Fruit fly (Drosophila melanogaster) whole organism, embryonic: Measurements from ENCODE around the gene Cdc27.

Experiments
- ATbp ChIP-seq: fragments of 200-800 bp; sonication (Bioruptor generic); optimal IDR thresholded peaks from 2 replicates; lab custom pipeline; 2017; ENCODE audit warnings: missing biosample characterization, mild to moderate bottlenecking, missing genetic modification characterization, missing genetic modification reagents
- Abd-B ChIP-seq: fragments of 200-800 bp; sonication (Bioruptor generic); optimal IDR thresholded peaks from 2 replicates; lab custom pipeline; 2018; ENCODE audit warnings: missing biosample characterization, mild to moderate bottlenecking, missing genetic modification characterization, moderate library complexity
- Antp ChIP-seq: fragments of 200-800 bp; sonication (Bioruptor generic); optimal IDR thresholded peaks from 3 replicates; lab custom pipeline; 2016; ENCODE audit warnings: missing biosample characterization, missing genetic modification characterization
- Atf6 ChIP-seq: fragments of 200-800 bp; sonication (Bioruptor generic); IDR thresholded peaks from 2 replicates; pipeline ENCODE4 v1.3.6; 2022; ENCODE audit warnings: missing biosample characterization, missing genetic modification characterization
- Awh ChIP-seq: fragments of 200-800 bp; sonication (Bioruptor generic); IDR thresholded peaks from 2 replicates; pipeline ENCODE4, ENCODE4 v1.3.6; 2022; ENCODE audit warnings: missing biosample characterization, missing genetic modification characterization
- BEAF-32 ChIP-seq: fragments of 200-800 bp; sonication (Bioruptor generic); optimal IDR thresholded peaks from 3 replicates; lab custom pipeline; 2017; ENCODE audit warnings: missing biosample characterization, missing genetic modification characterization, mild to moderate bottlenecking, moderate library complexity, missing genetic modification reagents
- CG10209 ChIP-seq: fragments of 200-800 bp; sonication (Bioruptor generic); optimal IDR thresholded peaks from 3 replicates; lab custom pipeline; 2017; ENCODE audit warnings: missing biosample characterization, mild to moderate bottlenecking, missing genetic modification characterization, missing genetic modification reagents
- CG1024 ChIP-seq: fragments of 200-800 bp; sonication (Bioruptor generic); IDR thresholded peaks from 2 replicates; pipeline ENCODE4 v1.3.6; 2022; ENCODE audit warnings: missing biosample characterization, missing genetic modification characterization
- CG10267 ChIP-seq: fragments of 200-800 bp; sonication (Bioruptor generic); optimal IDR thresholded peaks from 2 replicates; lab custom pipeline; 2018; ENCODE audit warnings: missing biosample characterization, mild to moderate bottlenecking, missing genetic modification characterization, moderate library complexity
- CG10959 ChIP-seq: fragments of 200-800 bp; sonication (Bioruptor generic); IDR thresholded peaks from 2 replicates; pipeline ENCODE4 v1.3.6; 2022; ENCODE audit warnings: missing biosample characterization, missing genetic modification characterization
- CG13123 ChIP-seq: fragments of 200-800 bp; sonication (Bioruptor generic); optimal IDR thresholded peaks from 2 replicates; lab custom pipeline; 2016; ENCODE audit warnings: missing biosample characterization, missing genetic modification characterization
- CG15479 ChIP-seq: fragments of 200-800 bp; sonication (Bioruptor generic); optimal IDR thresholded peaks from 3 replicates; lab custom pipeline; 2019; ENCODE audit warnings: missing biosample characterization, mild to moderate bottlenecking, missing genetic modification characterization, moderate library complexity
- CG1603 ChIP-seq: fragments of 200-800 bp; sonication (Bioruptor generic); optimal IDR thresholded peaks from 2 replicates; lab custom pipeline; 2019; ENCODE audit warnings: missing biosample characterization, mild to moderate bottlenecking, missing genetic modification characterization, moderate library complexity
- CG18262 ChIP-seq: fragments of 200-800 bp; optimal IDR thresholded peaks from 3 replicates; lab custom pipeline; 2019; ENCODE audit warnings: missing biosample characterization, mild to moderate bottlenecking, missing genetic modification characterization, moderate library complexity
- CG31224 ChIP-seq: fragments of 200-800 bp; sonication (Bioruptor generic); IDR thresholded peaks from 2 replicates; pipeline ENCODE4 v1.3.6; 2022; ENCODE audit warnings: missing biosample characterization, missing genetic modification characterization
- CG32532 ChIP-seq: fragments of 200-800 bp; sonication (Bioruptor generic); IDR thresholded peaks from 2 replicates; pipeline ENCODE4 v1.3.6; 2022; ENCODE audit warnings: missing biosample characterization, missing genetic modification characterization
- CG32772 ChIP-seq: fragments of 200-800 bp; sonication (Bioruptor generic); IDR thresholded peaks from 2 replicates; pipeline ENCODE4 v1.3.6; 2022; ENCODE audit warnings: missing biosample characterization, missing genetic modification characterization
- CG6854 ChIP-seq: fragments of 200-800 bp; sonication (Bioruptor generic); optimal IDR thresholded peaks from 3 replicates; lab custom pipeline; 2017; ENCODE audit warnings: missing biosample characterization, mild to moderate bottlenecking, missing genetic modification characterization
- CG7987 ChIP-seq: fragments of 200-800 bp; sonication (Bioruptor generic); optimal IDR thresholded peaks from 2 replicates; lab custom pipeline; 2018; ENCODE audit warnings: missing biosample characterization, mild to moderate bottlenecking, missing genetic modification characterization, moderate library complexity
- CG9727 ChIP-seq: fragments of 200-800 bp; sonication (Bioruptor generic); optimal IDR thresholded peaks from 3 replicates; lab custom pipeline; 2017; ENCODE audit warnings: missing biosample characterization, mild to moderate bottlenecking, missing genetic modification characterization
- Dek ChIP-seq: fragments of 200-800 bp; sonication (Bioruptor generic); optimal IDR thresholded peaks from 3 replicates; lab custom pipeline; 2019; ENCODE audit warnings: missing biosample characterization, mild to moderate bottlenecking, missing genetic modification characterization, moderate library complexity
- Doc2 ChIP-seq: fragments of 200-800 bp; sonication (Bioruptor generic); IDR thresholded peaks from 2 replicates; pipeline ENCODE4 v1.3.6; 2022; ENCODE audit warnings: missing biosample characterization, missing genetic modification characterization
- Fer1 ChIP-seq: fragments of 200-800 bp; sonication (Bioruptor generic); optimal IDR thresholded peaks from 2 replicates; lab custom pipeline; 2017; ENCODE audit warnings: missing biosample characterization, mild to moderate bottlenecking, missing genetic modification characterization
- H15 ChIP-seq: fragments of 200-800 bp; sonication (Bioruptor generic); IDR thresholded peaks from 3 replicates; pipeline ENCODE4 v1.3.6; 2022; ENCODE audit warnings: missing biosample characterization, missing genetic modification characterization
- H2.0 ChIP-seq: fragments of 200-800 bp; sonication (Bioruptor generic); IDR thresholded peaks from 2 replicates; pipeline ENCODE4 v1.3.6; 2022; ENCODE audit warnings: missing biosample characterization, missing genetic modification characterization
- Jarid2 ChIP-seq: fragments of 200-800 bp; sonication (Bioruptor generic); optimal IDR thresholded peaks from 3 replicates; lab custom pipeline; 2017; ENCODE audit warnings: mild to moderate bottlenecking, missing biosample characterization, missing genetic modification reagents, missing genetic modification characterization
- Kr ChIP-seq: fragments of 200-800 bp; sonication (Bioruptor generic); optimal IDR thresholded peaks from 2 replicates; lab custom pipeline; 2017; ENCODE audit warnings: missing biosample characterization, mild to moderate bottlenecking, missing genetic modification characterization
- Pdp1 ChIP-seq, 2 experiments: fragments of 200-800 bp; sonication (Bioruptor generic); optimal IDR thresholded peaks; 3 replicates each; lab custom pipeline; 2016; ENCODE audit warnings: missing biosample characterization in 2 of 2, missing genetic modification characterization in 2 of 2, mild to moderate bottlenecking in 1 of 2, moderate library complexity in 1 of 2
- TFAM ChIP-seq: fragments of 200-800 bp; sonication (Bioruptor generic); optimal IDR thresholded peaks from 2 replicates; lab custom pipeline; 2017; ENCODE audit warnings: missing biosample characterization, missing genetic modification characterization, inconsistent platforms
- Vsx1 ChIP-seq: fragments of 200-800 bp; sonication (Bioruptor generic); optimal IDR thresholded peaks from 2 replicates; lab custom pipeline; 2017; ENCODE audit warnings: missing biosample characterization, mild to moderate bottlenecking, missing genetic modification characterization, missing genetic modification reagents
- Xbp1 ChIP-seq: fragments of 200-800 bp; sonication (Bioruptor generic); optimal IDR thresholded peaks from 3 replicates; lab custom pipeline; 2016; ENCODE audit warnings: missing biosample characterization, mild to moderate bottlenecking, missing genetic modification characterization
- YL-1 ChIP-seq: fragments of 200-800 bp; sonication (Bioruptor generic); optimal IDR thresholded peaks from 3 replicates; lab custom pipeline; 2017; ENCODE audit warnings: missing biosample characterization, mild to moderate bottlenecking, missing genetic modification characterization
- al ChIP-seq: fragments of 200-800 bp; sonication (Bioruptor generic); IDR thresholded peaks from 2 replicates; pipeline ENCODE4 v1.3.6; 2022; ENCODE audit warnings: missing biosample characterization, missing genetic modification characterization
- corto ChIP-seq: fragments of 200-800 bp; sonication (Bioruptor generic); optimal IDR thresholded peaks from 2 replicates; lab custom pipeline; 2016; ENCODE audit warnings: missing biosample characterization, mild to moderate bottlenecking, missing genetic modification characterization, moderate library complexity
- esg ChIP-seq: fragments of 200-800 bp; sonication (Bioruptor generic); conservative IDR thresholded peaks from 2 replicates; pipeline ENCODE4 v1.3.6; 2022; ENCODE audit warnings: missing biosample characterization, missing genetic modification characterization
- insv ChIP-seq, 2 experiments: fragments of 200-800 bp; sonication (Bioruptor generic); optimal IDR thresholded peaks; 3 replicates each; lab custom pipeline; 2016 to 2018; ENCODE audit warnings: missing biosample characterization in 2 of 2, missing genetic modification characterization in 2 of 2
- kay ChIP-seq: fragments of 200-800 bp; sonication (Bioruptor generic); optimal IDR thresholded peaks from 2 replicates; lab custom pipeline; 2016; ENCODE audit warnings: missing biosample characterization, missing genetic modification characterization
- kni ChIP-seq: fragments of 200-800 bp; sonication (Bioruptor generic); optimal IDR thresholded peaks from 3 replicates; lab custom pipeline; 2017; ENCODE audit warnings: mild to moderate bottlenecking, missing biosample characterization, missing genetic modification reagents, missing genetic modification characterization
- lab ChIP-seq: fragments of 200-800 bp; sonication (Bioruptor generic); optimal IDR thresholded peaks from 3 replicates; lab custom pipeline; 2017; ENCODE audit warnings: missing biosample characterization, missing genetic modification characterization, mild to moderate bottlenecking, moderate library complexity, missing genetic modification reagents
- lola ChIP-seq, 3 experiments: fragments of >200 bp in 2 of 3; fragments of 200-800 bp in 1 of 3; sonication (Bioruptor generic) in 1 of 3; optimal IDR thresholded peaks; 2 replicates each; lab custom pipeline; 2017 to 2019; ENCODE audit warnings: missing biosample characterization in 3 of 3, missing genetic modification characterization in 3 of 3, mild to moderate bottlenecking in 1 of 3, moderate library complexity in 1 of 3
- mirr ChIP-seq: fragments of 200-800 bp; sonication (Bioruptor generic); optimal IDR thresholded peaks from 3 replicates; lab custom pipeline; 2018; ENCODE audit warnings: missing biosample characterization, mild to moderate bottlenecking, missing genetic modification characterization
- mld ChIP-seq: fragments of 200-800 bp; sonication (Bioruptor generic); IDR thresholded peaks from 3 replicates; pipeline ENCODE4 v1.3.6; 2022; ENCODE audit warnings: missing biosample characterization, missing genetic modification characterization; ENCODE audit not compliant: partially characterized antibody
- nmo ChIP-seq: fragments of 200-800 bp; sonication (Bioruptor generic); optimal IDR thresholded peaks from 2 replicates; lab custom pipeline; 2018; ENCODE audit warnings: missing biosample characterization, mild to moderate bottlenecking, missing genetic modification characterization, moderate library complexity
- otp ChIP-seq: fragments of 200-800 bp; sonication (Bioruptor generic); IDR thresholded peaks from 3 replicates; pipeline ENCODE4, ENCODE4 v1.3.6; 2022; ENCODE audit warnings: missing biosample characterization, missing genetic modification characterization
- trem ChIP-seq: fragments of 200-800 bp; optimal IDR thresholded peaks from 3 replicates; lab custom pipeline; 2019; ENCODE audit warnings: missing biosample characterization, mild to moderate bottlenecking, missing genetic modification characterization, moderate library complexity
- unpg ChIP-seq: fragments of 200-800 bp; sonication (Bioruptor generic); optimal IDR thresholded peaks from 3 replicates; lab custom pipeline; 2018; ENCODE audit warnings: missing biosample characterization, mild to moderate bottlenecking, missing genetic modification characterization, moderate library complexity
- vvl ChIP-seq: fragments of 200-800 bp; sonication (Bioruptor generic); IDR thresholded peaks from 2 replicates; pipeline ENCODE4 v1.3.6; 2022; ENCODE audit warnings: missing biosample characterization, missing genetic modification characterization
- zfh2 ChIP-seq: fragments of 200-800 bp; sonication (Bioruptor generic); optimal IDR thresholded peaks from 2 replicates; lab custom pipeline; 2016; ENCODE audit warnings: missing biosample characterization, missing genetic modification characterization

Gene Cdc27

DNA sequence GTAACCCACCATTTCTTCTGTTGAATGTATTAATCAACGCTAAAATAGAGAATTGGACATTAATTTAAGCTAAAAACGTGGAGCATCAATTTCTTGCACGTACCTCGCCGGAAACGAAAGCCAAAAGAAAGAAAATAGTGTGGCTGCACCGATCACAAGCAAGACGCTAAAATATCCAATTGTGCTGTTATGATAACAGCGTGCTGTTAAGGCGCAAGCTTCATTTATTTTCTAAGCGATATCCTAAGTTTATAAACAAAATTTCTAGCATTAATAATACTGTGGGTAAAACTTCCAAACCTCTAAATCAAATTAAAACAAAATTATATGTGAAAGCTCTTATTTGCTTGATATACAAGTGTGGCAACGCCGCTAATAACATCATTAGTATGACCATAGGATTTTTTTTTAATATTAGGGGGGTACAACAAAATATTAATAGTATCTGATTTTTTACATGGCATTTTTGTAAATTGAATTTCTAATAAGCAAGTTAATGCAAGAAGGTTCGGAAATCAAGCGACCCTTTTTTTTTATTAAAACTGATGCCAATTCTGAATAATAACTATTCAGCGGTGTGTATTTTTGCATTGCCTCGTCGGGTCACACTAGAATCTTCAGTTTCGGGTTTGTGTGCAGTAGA, 7.8 kb downstream of the Cdc27 start, which contains the start of the genes RpL18 and Neos (continued):
- TF ChIP-seq Kr (GFP tag; lab: Kevin White, UChicago) = peak; percentile 1
- peak; percentile 72 for TF ChIP-seq Abd-B (GFP tag; lab: Kevin White, UChicago)
- peak; percentile 53 to 57 for TF ChIP-seq Pdp1 (GFP tag; optimal IDR thresholded peaks at IDR 0.05; lab: Kevin White, UChicago)
- peak; percentile 46 for TF ChIP-seq BEAF-32 (GFP tag; lab: Kevin White, UChicago)
- TF ChIP-seq YL-1 (GFP tag; lab: Kevin White, UChicago) = peak; percentile 85
- TF ChIP-seq Antp (GFP tag; lab: Kevin White, UChicago) = peak; percentile 51
- TF ChIP-seq TFAM (GFP tag; lab: Kevin White, UChicago) = no peak
- TF ChIP-seq trem = peak; percentile 79
- TF ChIP-seq otp (GFP tag; lab: Robert Waterston, UW) = peak; percentile 70; the same call in 1 of the 3 replicates
- no peak for TF ChIP-seq Vsx1 (GFP tag; lab: Kevin White, UChicago)
- TF ChIP-seq Dek (tag; lab: Kevin White, UChicago) = peak; percentile 63
- peak; percentile 78 for TF ChIP-seq CG10209 (GFP tag; lab: Kevin White, UChicago)
- TF ChIP-seq Xbp1 (GFP tag; lab: Kevin White, UChicago) = peak; percentile 67
- TF ChIP-seq ATbp (GFP tag; lab: Kevin White, UChicago) = peak; percentile 61
- TF ChIP-seq CG7987 (GFP tag; lab: Kevin White, UChicago) = peak; percentile 91
- TF ChIP-seq CG10959 (GFP tag; lab: Robert Waterston, UW) = peak; percentile 15; the same call in 1 of the 2 replicates
- TF ChIP-seq CG13123 = peak; percentile 1
- TF ChIP-seq CG1603 (tag; lab: Kevin White, UChicago) = peak; percentile 53
- TF ChIP-seq zfh2 (GFP tag; lab: Kevin White, UChicago) = peak; percentile 52
- no peak for TF ChIP-seq Doc2 (GFP tag; lab: Robert Waterston, UW)
- TF ChIP-seq Atf6 = peak; percentile 76
- peak; percentile 69 for TF ChIP-seq vvl
- peak; percentile 87 for TF ChIP-seq Fer1 (GFP tag; lab: Kevin White, UChicago)
- TF ChIP-seq CG31224 (GFP tag; lab: Robert Waterston, UW) = no peak
- peak; percentile 27 for TF ChIP-seq CG6854 (GFP tag; lab: Kevin White, UChicago)
- TF ChIP-seq lab (GFP tag; lab: Kevin White, UChicago) = peak; percentile 91
- TF ChIP-seq CG32772 (GFP tag; lab: Robert Waterston, UW) = no peak
- peak; percentile 78 for TF ChIP-seq CG10267 (tag; lab: Kevin White, UChicago)
- TF ChIP-seq H15 (GFP tag; lab: Robert Waterston, UW) = 0 out of 3 replicates have a peak, but pooled peaks have one; percentile 41
- peak; percentile 72 for TF ChIP-seq unpg (GFP tag; lab: Kevin White, UChicago)
- peak; percentile 90 for TF ChIP-seq CG9727 (GFP tag; lab: Kevin White, UChicago)
- TF ChIP-seq CG15479 = peak; percentile 11
- peak; percentile 42 for TF ChIP-seq kay
- peak in 1 of 3 experiments; percentile 50 for TF ChIP-seq lola (GFP tag; optimal IDR thresholded peaks at IDR 0.05; lab: Kevin White, UChicago)
- peak; percentile 26; the same call in 1 of the 2 replicates for TF ChIP-seq H2.0 (GFP tag; lab: Robert Waterston, UW)
- TF ChIP-seq kni = peak; percentile 55
- peak; percentile 41; the same call in 1 of the 2 replicates for TF ChIP-seq Awh (GFP tag; lab: Robert Waterston, UW)
- peak; percentile 74 for TF ChIP-seq mirr (GFP tag; lab: Kevin White, UChicago)
- peak; percentile 29; the same call in 1 of the 2 replicates for TF ChIP-seq CG1024 (GFP tag; lab: Robert Waterston, UW)
- peak; percentile 70 for TF ChIP-seq CG18262
- peak; percentile 70 for TF ChIP-seq CG32532 (GFP tag; lab: Robert Waterston, UW)
- peak; percentile 61 for TF ChIP-seq Jarid2 (GFP tag; lab: Kevin White, UChicago)
- TF ChIP-seq nmo = peak; percentile 72
- TF ChIP-seq esg (GFP tag; lab: Robert Waterston, UW) = peak; percentile 39; the same call in 1 of the 2 replicates
- no peak for TF ChIP-seq mld (GFP tag; lab: Robert Waterston, UW)
- TF ChIP-seq al (GFP tag; lab: Robert Waterston, UW) = no peak
- peak in 1 of 2 experiments; percentile 68 for TF ChIP-seq insv (GFP tag; optimal IDR thresholded peaks at IDR 0.05; lab: Kevin White, UChicago)
- peak; percentile 20 for TF ChIP-seq corto
